Worm (Caenorhabditis elegans) whole organism, L2 larva: ENCODE data around the gene sun-1.

Experiments
- fos-1 ChIP-seq: fragments of 150-350 bp; optimal IDR thresholded peaks from 2 replicates; lab custom pipeline; 2014; ENCODE audit warnings: missing biosample characterization, missing genetic modification characterization
- mbf-1 ChIP-seq: sonication (generic microtip); optimal IDR thresholded peaks from 2 replicates; lab custom pipeline; 2017; ENCODE audit warnings: missing biosample characterization, missing genetic modification characterization
- nhr-10 ChIP-seq: sonication (generic microtip); optimal IDR thresholded peaks from 2 replicates; lab custom pipeline; 2017; ENCODE audit warnings: missing biosample characterization, missing genetic modification characterization
- nhr-12 ChIP-seq: fragments of 150-350 bp; optimal IDR thresholded peaks from 2 replicates; lab custom pipeline; 2014; ENCODE audit warnings: missing biosample characterization, missing genetic modification characterization
- nhr-237 ChIP-seq: fragments of 150-350 bp; optimal IDR thresholded peaks from 2 replicates; lab custom pipeline; 2014; ENCODE audit warnings: missing biosample characterization, missing genetic modification characterization

ce11 chrV:13152575-13152974 is 40.8 kb downstream of the sun-1 start, which contains the start of gene noca-1:
- TF ChIP-seq nhr-12 = no peak
- TF ChIP-seq fos-1 (tag; lab: Kevin White, UChicago) = no peak
- TF ChIP-seq nhr-237 = no peak
- no peak for TF ChIP-seq mbf-1 (tag; lab: Kevin White, UChicago)
- no peak for TF ChIP-seq nhr-10 (tag; lab: Kevin White, UChicago)
